Fruit fly (Drosophila melanogaster) whole organism, embryonic: ENCODE data around the gene CG32087.
A peak's percentile ranks its signal among the peaks of the same experiment; 100 is the strongest.

Experiments used
- Abd-B ChIP-seq: fragments of 200-800 bp; sonication (Bioruptor generic); optimal IDR thresholded peaks from 2 replicates; lab custom pipeline; 2018; ENCODE audit warnings: missing biosample characterization, mild to moderate bottlenecking, missing genetic modification characterization, moderate library complexity
- Aef1 ChIP-seq: fragments of 200-800 bp; sonication (Bioruptor generic); IDR thresholded peaks from 3 replicates; pipeline ENCODE4 v1.3.6; 2022; ENCODE audit warnings: missing biosample characterization, missing genetic modification characterization
- Atf3 ChIP-seq: fragments of 200-800 bp; sonication (Bioruptor generic); optimal IDR thresholded peaks from 3 replicates; lab custom pipeline; 2016; ENCODE audit warnings: missing biosample characterization, missing genetic modification characterization
- BEAF-32 ChIP-seq: fragments of 200-800 bp; sonication (Bioruptor generic); optimal IDR thresholded peaks from 3 replicates; lab custom pipeline; 2017; ENCODE audit warnings: missing biosample characterization, missing genetic modification characterization, mild to moderate bottlenecking, moderate library complexity, missing genetic modification reagents
- Bgb ChIP-seq: fragments of 200-800 bp; sonication (Bioruptor generic); IDR thresholded peaks from 2 replicates; pipeline ENCODE4 v1.3.6; 2022; ENCODE audit warnings: missing biosample characterization, missing genetic modification characterization; ENCODE audit not compliant: partially characterized antibody
- CG10654 ChIP-seq: fragments of 200-800 bp; sonication (Bioruptor generic); optimal IDR thresholded peaks from 2 replicates; lab custom pipeline; 2016; ENCODE audit warnings: missing biosample characterization, missing genetic modification characterization
- CG12391 ChIP-seq: fragments of 200-800 bp; sonication (Bioruptor generic); optimal IDR thresholded peaks from 3 replicates; lab custom pipeline; 2018; ENCODE audit warnings: missing biosample characterization, mild to moderate bottlenecking, missing genetic modification characterization, moderate library complexity
- CG13287 ChIP-seq: fragments of 200-800 bp; sonication (Bioruptor generic); IDR thresholded peaks from 2 replicates; pipeline ENCODE4 v1.3.6; 2022; ENCODE audit warnings: missing biosample characterization, missing genetic modification characterization; ENCODE audit not compliant: partially characterized antibody
- CG17359 ChIP-seq: fragments of 200-800 bp; sonication (Bioruptor generic); optimal IDR thresholded peaks from 3 replicates; lab custom pipeline; 2018; ENCODE audit warnings: missing biosample characterization, mild to moderate bottlenecking, missing genetic modification characterization, moderate library complexity
- CG18599 ChIP-seq: fragments of 200-800 bp; sonication (Bioruptor generic); optimal IDR thresholded peaks from 3 replicates; lab custom pipeline; 2017; ENCODE audit warnings: missing biosample characterization, missing genetic modification characterization, mild to moderate bottlenecking, moderate library complexity, missing genetic modification reagents
- CG2889 ChIP-seq: fragments of 200-800 bp; sonication (Bioruptor generic); IDR thresholded peaks from 3 replicates; pipeline ENCODE4 v1.3.6; 2022; ENCODE audit warnings: missing biosample characterization, missing genetic modification characterization
- CG3281 ChIP-seq: fragments of 200-800 bp; sonication (Bioruptor generic); optimal IDR thresholded peaks from 3 replicates; lab custom pipeline; 2017; ENCODE audit warnings: missing biosample characterization, mild to moderate bottlenecking, missing genetic modification characterization
- CG34376 ChIP-seq: fragments of 200-800 bp; sonication (Bioruptor generic); optimal IDR thresholded peaks from 2 replicates; lab custom pipeline; 2018; ENCODE audit warnings: missing biosample characterization, mild to moderate bottlenecking, missing genetic modification characterization
- CG5953 ChIP-seq: fragments of 200-800 bp; sonication (Bioruptor generic); IDR thresholded peaks from 2 replicates; pipeline ENCODE4 v1.3.6; 2022; ENCODE audit warnings: missing biosample characterization, missing genetic modification characterization
- CG6813 ChIP-seq: fragments of 200-800 bp; sonication (Bioruptor generic); optimal IDR thresholded peaks from 2 replicates; lab custom pipeline; 2017; ENCODE audit warnings: missing biosample characterization, missing genetic modification characterization, mild to moderate bottlenecking, moderate library complexity, missing genetic modification reagents
- Dad ChIP-seq: fragments of 200-800 bp; sonication (Bioruptor generic); optimal IDR thresholded peaks from 3 replicates; lab custom pipeline; 2016; ENCODE audit warnings: missing biosample characterization, missing genetic modification characterization
- Elba2 ChIP-seq: fragments of 200-800 bp; sonication (Bioruptor generic); optimal IDR thresholded peaks from 3 replicates; lab custom pipeline; 2016; ENCODE audit warnings: missing biosample characterization, missing genetic modification characterization
- HLH4C ChIP-seq: fragments of 200-800 bp; sonication (Bioruptor generic); IDR thresholded peaks from 3 replicates; pipeline ENCODE4 v1.3.6; 2022; ENCODE audit warnings: missing biosample characterization, missing genetic modification characterization; ENCODE audit not compliant: partially characterized antibody
- HLH54F ChIP-seq: fragments of 200-800 bp; sonication (Bioruptor generic); optimal IDR thresholded peaks from 3 replicates; lab custom pipeline; 2016; ENCODE audit warnings: missing biosample characterization, missing genetic modification characterization
- HmgZ ChIP-seq: fragments of 200-800 bp; sonication (Bioruptor generic); optimal IDR thresholded peaks from 2 replicates; lab custom pipeline; 2018; ENCODE audit warnings: missing biosample characterization, mild to moderate bottlenecking, missing genetic modification characterization
- Hr51 ChIP-seq, 2 experiments: fragments of 200-800 bp; sonication (Bioruptor generic); optimal IDR thresholded peaks; 2 replicates in 1 of 2; 3 replicates in 1 of 2; lab custom pipeline; 2016 to 2018; ENCODE audit warnings: missing biosample characterization in 2 of 2, missing genetic modification characterization in 2 of 2, mild to moderate bottlenecking in 1 of 2, moderate library complexity in 1 of 2
- Nf-YA ChIP-seq: fragments of 200-800 bp; sonication (Bioruptor generic); IDR thresholded peaks from 2 replicates; pipeline ENCODE4 v1.3.6; 2022; ENCODE audit warnings: missing biosample characterization, missing genetic modification characterization
- Poxn ChIP-seq: fragments of 200-800 bp; sonication (Bioruptor generic); IDR thresholded peaks from 2 replicates; pipeline ENCODE4 v1.3.6; 2022; ENCODE audit warnings: missing biosample characterization, missing genetic modification characterization
- Six4 ChIP-seq: fragments of 200-800 bp; sonication (Bioruptor generic); optimal IDR thresholded peaks from 2 replicates; lab custom pipeline; 2016; ENCODE audit warnings: missing biosample characterization, missing genetic modification characterization
- Sry-δ ChIP-seq: fragments of 200-800 bp; sonication (Bioruptor generic); optimal IDR thresholded peaks from 2 replicates; lab custom pipeline; 2016; ENCODE audit warnings: missing biosample characterization, missing genetic modification characterization
- Trl ChIP-seq, 3 experiments: fragments of >200 bp in 2 of 3; fragments of 200-800 bp in 1 of 3; sonication (Bioruptor generic) in 1 of 3; optimal IDR thresholded peaks; 2 replicates in 1 of 3; 3 replicates in 2 of 3; lab custom pipeline; 2016 to 2017; ENCODE audit warnings: missing biosample characterization in 1 of 3, missing genetic modification characterization in 1 of 3
- bab2 ChIP-seq: fragments of 200-800 bp; sonication (Bioruptor generic); optimal IDR thresholded peaks from 2 replicates; lab custom pipeline; 2016; ENCODE audit warnings: missing biosample characterization, missing genetic modification characterization
- chinmo ChIP-seq: fragments of 200-800 bp; sonication (Bioruptor generic); IDR thresholded peaks from 4 replicates; pipeline ENCODE4 v1.3.6; 2022; ENCODE audit warnings: missing biosample characterization, missing genetic modification characterization; ENCODE audit not compliant: partially characterized antibody
- dan ChIP-seq: fragments of 200-800 bp; sonication (Bioruptor generic); IDR thresholded peaks from 2 replicates; pipeline ENCODE4 v1.3.6; 2022; ENCODE audit warnings: missing biosample characterization, missing genetic modification characterization
- danr ChIP-seq: fragments of 200-800 bp; sonication (Bioruptor generic); IDR thresholded peaks from 2 replicates; pipeline ENCODE4 v1.3.6; 2022; ENCODE audit warnings: missing biosample characterization, missing genetic modification characterization
- en ChIP-seq: fragments of 200-800 bp; sonication (Bioruptor generic); optimal IDR thresholded peaks from 2 replicates; lab custom pipeline; 2016; ENCODE audit warnings: missing biosample characterization, missing genetic modification characterization
- ewg ChIP-seq: fragments of 200-800 bp; sonication (Bioruptor generic); optimal IDR thresholded peaks from 3 replicates; lab custom pipeline; 2017; ENCODE audit warnings: mild to moderate bottlenecking, missing biosample characterization, missing genetic modification reagents, missing genetic modification characterization
- exex ChIP-seq: fragments of 200-800 bp; sonication (Bioruptor generic); optimal IDR thresholded peaks from 4 replicates; lab custom pipeline; 2018; ENCODE audit warnings: missing biosample characterization, mild to moderate bottlenecking, missing genetic modification characterization, moderate library complexity
- grn ChIP-seq: fragments of 200-800 bp; sonication (Bioruptor generic); optimal IDR thresholded peaks from 3 replicates; lab custom pipeline; 2017; ENCODE audit warnings: missing biosample characterization, missing genetic modification characterization
- hbn ChIP-seq: fragments of 200-800 bp; sonication (Bioruptor generic); IDR thresholded peaks from 2 replicates; pipeline ENCODE4 v1.3.6; 2022; ENCODE audit warnings: missing biosample characterization, missing genetic modification characterization; ENCODE audit not compliant: partially characterized antibody
- insv ChIP-seq, 2 experiments: fragments of 200-800 bp; sonication (Bioruptor generic); optimal IDR thresholded peaks; 3 replicates each; lab custom pipeline; 2016 to 2018; ENCODE audit warnings: missing biosample characterization in 2 of 2, missing genetic modification characterization in 2 of 2
- lab ChIP-seq: fragments of 200-800 bp; sonication (Bioruptor generic); optimal IDR thresholded peaks from 3 replicates; lab custom pipeline; 2017; ENCODE audit warnings: missing biosample characterization, missing genetic modification characterization, mild to moderate bottlenecking, moderate library complexity, missing genetic modification reagents
- lola ChIP-seq, 3 experiments: fragments of >200 bp in 2 of 3; fragments of 200-800 bp in 1 of 3; sonication (Bioruptor generic) in 1 of 3; optimal IDR thresholded peaks; 2 replicates each; lab custom pipeline; 2017 to 2019; ENCODE audit warnings: missing biosample characterization in 3 of 3, missing genetic modification characterization in 3 of 3, mild to moderate bottlenecking in 1 of 3, moderate library complexity in 1 of 3
- lov ChIP-seq, 2 experiments: fragments of 200-800 bp in 1 of 2; fragments of >200 bp in 1 of 2; sonication (Bioruptor generic) in 1 of 2; IDR thresholded peaks in 1 of 2; optimal IDR thresholded peaks in 1 of 2; 2 replicates in 1 of 2; 3 replicates in 1 of 2; pipeline versions ENCODE4 v1.3.6 to Lab custom; 2017 to 2022; ENCODE audit warnings: missing biosample characterization in 1 of 2, missing genetic modification characterization in 1 of 2
- mirr ChIP-seq: fragments of 200-800 bp; sonication (Bioruptor generic); optimal IDR thresholded peaks from 3 replicates; lab custom pipeline; 2018; ENCODE audit warnings: missing biosample characterization, mild to moderate bottlenecking, missing genetic modification characterization
- pum ChIP-seq: fragments of 200-800 bp; sonication (Bioruptor generic); optimal IDR thresholded peaks from 2 replicates; lab custom pipeline; 2016; ENCODE audit warnings: missing biosample characterization, missing genetic modification characterization
- rib ChIP-seq: fragments of 200-800 bp; sonication (Bioruptor generic); IDR thresholded peaks from 2 replicates; pipeline ENCODE4 v1.3.6; 2022; ENCODE audit warnings: missing biosample characterization, missing genetic modification characterization
- ro ChIP-seq: fragments of 200-800 bp; sonication (Bioruptor generic); IDR thresholded peaks from 2 replicates; pipeline ENCODE4 v1.3.6; 2022; ENCODE audit warnings: missing biosample characterization, missing genetic modification characterization
- row ChIP-seq: fragments of 200-800 bp; sonication (Bioruptor generic); IDR thresholded peaks from 3 replicates; pipeline ENCODE4 v1.3.6; 2022; ENCODE audit warnings: missing biosample characterization, missing genetic modification characterization
- sd ChIP-seq: fragments of 200-800 bp; sonication (Bioruptor generic); optimal IDR thresholded peaks from 3 replicates; lab custom pipeline; 2018; ENCODE audit warnings: missing biosample characterization, mild to moderate bottlenecking, missing genetic modification characterization, moderate library complexity
- sens ChIP-seq: fragments of 200-800 bp; sonication (Bioruptor generic); peaks from one replicate; lab custom pipeline; 2016; ENCODE audit warnings: missing biosample characterization, missing genetic modification characterization
- so ChIP-seq: fragments of 200-800 bp; sonication (Bioruptor generic); IDR thresholded peaks from 3 replicates; pipeline ENCODE4 v1.3.6; 2022; ENCODE audit warnings: missing biosample characterization, missing genetic modification characterization
- sug ChIP-seq: fragments of 200-800 bp; optimal IDR thresholded peaks from 2 replicates; lab custom pipeline; 2019; ENCODE audit warnings: missing biosample characterization, mild to moderate bottlenecking, missing genetic modification characterization, moderate library complexity

Gene CG32087

dm6 chr3L:11776731-11777130 lies 44.8 kb downstream of the CG32087 start, which contains the start of gene CG14131 (continued):
- no peak for TF ChIP-seq Aef1 (GFP tag; lab: Robert Waterston, UW)
- no peak for TF ChIP-seq CG5953
- no peak for TF ChIP-seq ro
- no peak for TF ChIP-seq Dad (GFP tag; lab: Kevin White, UChicago)
- no peak for TF ChIP-seq HLH54F (GFP tag; lab: Kevin White, UChicago)
- no peak for TF ChIP-seq pum
- TF ChIP-seq CG13287 (GFP tag; lab: Robert Waterston, UW), result peak; percentile 41
- TF ChIP-seq CG34376 (GFP tag; lab: Kevin White, UChicago), result peak; percentile 78
- TF ChIP-seq rib (GFP tag; lab: Robert Waterston, UW), result peak; percentile 22; the same call in 1 of the 2 replicates
- TF ChIP-seq CG6813 (GFP tag; lab: Kevin White, UChicago), result no peak
- TF ChIP-seq lov (optimal IDR thresholded peaks at IDR 0.05; lab: Kevin White, UChicago), result no peak
- no peak for TF ChIP-seq lov (GFP tag; IDR thresholded peaks at IDR 0.05; lab: Robert Waterston, UW)
- TF ChIP-seq so (GFP tag; lab: Robert Waterston, UW), result no peak
- TF ChIP-seq CG2889 (GFP tag; lab: Robert Waterston, UW), result no peak
- no peak for TF ChIP-seq lola (GFP tag; optimal IDR thresholded peaks at IDR 0.05; lab: Kevin White, UChicago)
- no peak for TF ChIP-seq sd
- TF ChIP-seq chinmo, result peak; percentile 62; the same call in 3 of the 4 replicates
- no peak for TF ChIP-seq Atf3 (GFP tag; lab: Kevin White, UChicago)
- TF ChIP-seq CG12391 (tag; lab: Kevin White, UChicago), result no peak
- no peak for TF ChIP-seq en (GFP tag; lab: Kevin White, UChicago)
- no peak for TF ChIP-seq ewg
- no peak for TF ChIP-seq bab2 (GFP tag; lab: Kevin White, UChicago)
- TF ChIP-seq row (GFP tag; lab: Robert Waterston, UW), result no peak
- TF ChIP-seq lab (GFP tag; lab: Kevin White, UChicago), result peak; percentile 26
- peak; percentile 39 to 70 for TF ChIP-seq Trl (optimal IDR thresholded peaks at IDR 0.05; lab: Kevin White, UChicago)
- TF ChIP-seq Trl (GFP tag; optimal IDR thresholded peaks at IDR 0.05; lab: Kevin White, UChicago), result no peak
- no peak for TF ChIP-seq Poxn (GFP tag; lab: Robert Waterston, UW)

dm6 chr3L:11777348-11777958 lies 45.5 kb downstream of the CG32087 start:
- TF ChIP-seq Abd-B (no peak), row (GFP tag; lab: Robert Waterston, UW) (peak; percentile 13; the same call in 1 of the 3 replicates), insv (GFP tag; optimal IDR thresholded peaks at IDR 0.05; lab: Kevin White, UChicago) (no peak), Sry-δ (GFP tag; lab: Kevin White, UChicago) (peak; percentile 26), HmgZ (tag; lab: Kevin White, UChicago) (peak; percentile 19), lab (GFP tag; lab: Kevin White, UChicago) (peak; percentile 33), exex (tag; lab: Kevin White, UChicago) (peak; percentile 41), HLH4C (0 out of 3 replicates have a peak, but pooled peaks have one; percentile 9), Nf-YA (GFP tag; lab: Robert Waterston, UW) (no peak), CG17359 (no peak), mirr (GFP tag; lab: Kevin White, UChicago) (peak; percentile 78), Elba2 (GFP tag; lab: Kevin White, UChicago) (no peak), CG18599 (no peak), BEAF-32 (GFP tag; lab: Kevin White, UChicago) (peak; percentile 39), grn (GFP tag; lab: Kevin White, UChicago) (peak; percentile 42), sug (tag; lab: Kevin White, UChicago) (peak; percentile 82), dan (GFP tag; lab: Robert Waterston, UW) (no peak), CG10654 (GFP tag; lab: Kevin White, UChicago) (no peak), danr (GFP tag; lab: Robert Waterston, UW) (0 out of 2 replicates have a peak, but pooled peaks have one; percentile 6), Six4 (GFP tag; lab: Kevin White, UChicago) (no peak), Hr51 (GFP tag; optimal IDR thresholded peaks at IDR 0.05; lab: Kevin White, UChicago) (no peak), Bgb (GFP tag; lab: Robert Waterston, UW) (no peak), CG3281 (no peak), sens (GFP tag; lab: Kevin White, UChicago) (peak; percentile 44), hbn (GFP tag; lab: Robert Waterston, UW) (no peak)
